Fruit fly (Drosophila melanogaster) Kc167 (cell line): Measurements from ENCODE around the gene RecQ5.

ENCODE experiments used
- Myc ChIP-seq: fragments of >200 bp; optimal IDR thresholded peaks from 2 replicates; lab custom pipeline; 2017; ENCODE audit warnings: missing external identifiers
- Sin3A ChIP-seq: fragments of >200 bp; optimal IDR thresholded peaks from 2 replicates; lab custom pipeline; 2018; ENCODE audit warnings: missing external identifiers
- h ChIP-seq: fragments of >200 bp; optimal IDR thresholded peaks from 3 replicates; lab custom pipeline; 2018; ENCODE audit warnings: missing external identifiers
- insv ChIP-seq: fragments of >200 bp; optimal IDR thresholded peaks from 3 replicates; lab custom pipeline; 2018; ENCODE audit warnings: missing external identifiers
- psq ChIP-seq: fragments of >200 bp; optimal IDR thresholded peaks from 2 replicates; lab custom pipeline; 2017; ENCODE audit warnings: missing external identifiers
- ttk ChIP-seq: sonication (Bioruptor generic); optimal IDR thresholded peaks from 2 replicates; lab custom pipeline; 2017; ENCODE audit warnings: missing external identifiers

Gene RecQ5

DNA sequence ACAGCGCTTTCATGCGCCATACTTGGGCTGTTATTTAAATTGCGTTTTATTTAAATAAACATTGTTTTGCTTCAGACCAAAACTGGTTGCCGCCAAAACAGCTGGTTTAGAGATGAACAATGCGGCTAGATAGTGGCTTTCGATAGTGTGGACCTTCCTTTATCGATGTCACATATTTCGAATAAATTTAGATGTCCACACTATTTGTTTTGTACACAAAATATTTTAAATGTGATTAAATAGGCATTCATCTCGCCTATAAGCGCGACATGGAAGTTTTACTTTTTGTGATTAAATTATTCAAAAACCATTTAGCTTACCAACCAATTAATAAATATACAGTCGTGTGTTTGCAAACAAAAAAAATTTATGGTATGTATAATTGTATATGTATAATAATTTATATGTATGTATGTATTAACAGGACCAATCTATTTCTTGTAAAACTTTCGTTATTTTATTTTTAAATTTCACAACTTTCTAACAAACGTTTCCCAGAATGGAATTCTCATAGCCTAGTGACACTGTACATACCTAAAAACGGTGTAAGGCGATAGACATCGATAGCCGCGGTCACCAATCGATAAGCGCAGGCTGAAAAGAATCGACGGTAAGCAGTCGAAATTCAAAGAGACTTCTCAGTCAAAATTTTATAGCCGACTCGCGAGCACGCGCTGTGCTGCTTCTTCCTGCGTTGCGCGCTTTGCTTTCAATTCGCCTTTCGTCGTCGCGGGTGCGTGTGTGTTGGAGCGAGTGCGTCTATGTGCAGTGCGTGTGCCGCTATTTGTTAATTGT lies at the start of gene RecQ5, which contains the start of gene dlp:
Gene RecQ5 (minus strand): TSS at position 114 of the 795 bp plus-strand sequence.
Gene dlp (plus strand): TSS at position 638 of the 795 bp plus-strand sequence.
- no peak for TF ChIP-seq insv (lab: Kevin White, UChicago)
- no peak for TF ChIP-seq h
- TF ChIP-seq Myc (lab: Kevin White, UChicago): no peak
- no peak for TF ChIP-seq ttk (lab: Kevin White, UChicago)

DNA sequence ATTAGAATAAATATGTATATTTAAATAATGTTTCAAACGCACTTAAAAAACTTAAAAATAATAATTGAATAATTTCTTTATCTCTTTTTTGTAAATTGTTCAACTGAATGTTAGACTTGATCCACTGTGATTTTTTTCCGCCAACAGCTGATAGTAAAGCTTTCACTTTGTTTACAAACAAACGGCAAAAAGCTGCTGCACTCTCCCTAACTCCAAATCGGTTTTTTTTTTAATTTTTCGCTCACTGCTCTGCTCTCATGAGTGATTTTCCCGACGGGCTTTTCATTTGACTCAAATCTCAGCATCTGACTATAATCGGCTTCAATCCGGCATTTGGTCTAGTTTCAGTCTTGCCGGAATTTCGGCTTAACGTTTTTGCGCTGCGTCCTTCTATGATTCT lies 49.6 kb upstream of the RecQ5 start:
- TF ChIP-seq Sin3A (lab: Kevin White, UChicago) (no peak), Myc (lab: Kevin White, UChicago) (no peak), psq (lab: Kevin White, UChicago) (no peak), ttk (lab: Kevin White, UChicago) (no peak), h (no peak), insv (lab: Kevin White, UChicago) (no peak)

DNA sequence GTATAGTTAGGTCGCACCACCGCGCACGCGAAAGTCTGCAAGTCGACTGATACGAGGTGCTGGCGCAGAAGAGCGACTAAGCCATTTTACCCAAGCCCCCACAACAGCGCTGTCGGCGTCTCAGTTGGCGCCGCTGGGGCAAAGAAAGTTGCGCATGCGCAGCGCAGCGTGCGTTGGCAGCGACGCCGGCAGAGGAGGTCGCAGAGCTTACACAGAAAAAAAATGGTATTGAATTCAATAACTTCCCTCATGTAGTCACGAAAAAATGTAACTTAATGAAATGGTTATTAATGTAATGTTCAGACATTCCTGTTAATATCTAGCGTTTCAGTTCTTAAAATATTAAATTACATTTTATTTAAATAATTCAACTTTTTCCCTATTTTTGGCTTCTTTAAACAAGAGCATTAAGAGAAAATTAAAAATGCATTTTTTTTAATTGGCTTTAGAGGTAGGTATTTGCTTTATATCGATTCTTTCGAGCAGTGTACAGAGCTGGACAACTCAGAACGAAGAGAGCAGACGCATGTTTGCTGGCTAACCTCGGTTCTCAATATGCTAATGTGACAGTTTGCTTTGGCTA lies 46.3 kb upstream of the RecQ5 start, which contains the start of gene CG4914:
Gene CG4914 (minus strand): TSS at position 51 of the 583 bp plus-strand sequence.
- TF ChIP-seq ttk (lab: Kevin White, UChicago): no peak
- no peak for TF ChIP-seq h
- TF ChIP-seq Myc (lab: Kevin White, UChicago): no peak
- no peak for TF ChIP-seq insv (lab: Kevin White, UChicago)
- no peak for TF ChIP-seq psq (lab: Kevin White, UChicago)
- TF ChIP-seq Sin3A (lab: Kevin White, UChicago): no peak

DNA sequence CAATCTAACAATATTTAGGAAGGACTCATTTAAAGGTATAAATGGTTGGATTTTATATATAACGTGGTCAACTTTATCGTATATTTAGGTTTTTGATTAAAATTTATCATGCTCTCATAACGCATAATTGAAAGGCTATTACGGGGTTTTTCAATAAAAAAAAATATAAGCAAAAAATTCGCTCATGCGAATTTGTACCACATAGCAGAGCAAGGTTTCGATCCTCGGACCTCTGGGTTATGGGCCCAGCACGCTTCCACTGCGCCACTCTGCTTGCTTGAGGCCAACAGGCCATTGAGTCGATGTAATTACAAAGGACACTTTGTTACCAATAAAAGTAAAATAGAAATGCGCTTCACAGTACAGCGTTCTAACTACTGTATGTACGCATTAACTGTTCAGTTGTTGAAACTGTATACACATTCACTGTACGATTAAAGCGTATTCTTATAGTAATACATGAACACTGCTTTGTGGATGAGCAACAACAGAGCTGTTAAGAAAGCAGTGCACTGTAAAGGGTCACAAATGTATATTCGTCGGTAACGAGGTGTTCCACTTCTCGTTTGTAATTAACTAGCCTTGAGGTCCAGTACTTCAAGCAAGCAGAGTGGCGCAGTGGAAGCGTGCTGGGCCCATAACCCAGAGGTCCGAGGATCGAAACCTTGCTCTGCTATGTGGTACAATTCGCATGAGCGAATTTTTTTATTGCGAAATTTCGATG lies 42.0 kb upstream of the RecQ5 start:
- TF ChIP-seq psq (lab: Kevin White, UChicago) (no peak), insv (lab: Kevin White, UChicago) (no peak), Myc (lab: Kevin White, UChicago) (no peak), ttk (lab: Kevin White, UChicago) (no peak), h (no peak), Sin3A (lab: Kevin White, UChicago) (no peak)

DNA sequence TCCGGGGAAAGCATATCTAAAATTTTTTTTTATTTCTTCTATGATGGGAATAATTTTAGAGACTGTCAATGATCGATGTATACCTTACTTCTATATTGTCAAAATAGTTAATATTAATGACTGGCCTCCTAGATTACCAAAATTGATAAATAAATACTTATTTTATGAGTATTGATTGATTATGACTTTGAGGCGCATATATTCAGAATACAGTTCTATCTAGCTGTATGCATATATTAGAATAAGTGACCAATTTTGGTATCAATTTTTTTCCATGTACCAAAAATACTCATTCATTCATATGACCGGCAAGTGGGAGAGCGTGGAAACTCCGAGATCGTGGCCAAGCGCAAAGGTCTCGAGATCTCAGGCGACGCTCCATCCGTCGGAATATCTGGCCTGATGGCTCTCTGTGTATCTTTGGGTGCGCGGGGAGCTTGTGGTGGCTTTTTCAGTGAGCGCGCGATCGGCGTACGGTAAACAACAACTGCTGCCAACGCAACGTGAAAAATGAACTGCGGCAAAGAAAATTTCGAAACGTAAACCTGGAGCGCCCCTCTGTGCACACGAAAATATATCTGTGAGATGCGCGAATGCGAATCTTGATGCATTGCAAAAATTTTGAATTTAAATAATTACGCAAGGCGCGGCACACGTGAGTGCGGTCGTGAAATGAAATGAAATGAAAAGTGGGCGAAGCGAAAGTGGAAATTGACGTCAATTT lies 40.7 kb upstream of the RecQ5 start, which contains the start of the genes CG43121 and ome:
Gene CG43121 (minus strand): TSS at position 51 of the 724 bp plus-strand sequence.
Gene ome (plus strand): TSS at position 453 of the 724 bp plus-strand sequence.
- no peak for TF ChIP-seq ttk (lab: Kevin White, UChicago)

DNA sequence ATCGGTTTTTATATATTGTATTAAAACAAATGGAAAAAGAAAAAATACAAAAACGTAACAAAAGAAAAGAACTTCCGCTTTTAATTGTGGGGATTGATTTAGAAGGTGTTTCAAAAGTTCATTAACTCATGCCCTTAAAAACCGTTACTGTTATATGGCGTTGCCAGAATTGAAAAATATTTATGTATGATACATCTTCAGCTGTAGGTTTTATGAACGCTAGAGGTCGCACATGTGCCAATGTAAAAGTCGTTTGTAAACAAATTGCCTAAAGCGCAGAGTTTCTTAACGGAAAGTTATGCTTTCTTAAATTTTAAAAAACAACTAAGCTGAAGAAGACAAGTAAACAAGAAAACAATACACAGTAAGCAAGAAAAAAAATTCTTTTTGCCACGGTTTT lies 39.7 kb upstream of the RecQ5 start:
- TF ChIP-seq ttk (lab: Kevin White, UChicago): no peak
- no peak for TF ChIP-seq insv (lab: Kevin White, UChicago)
- TF ChIP-seq psq (lab: Kevin White, UChicago): no peak
- no peak for TF ChIP-seq h
- TF ChIP-seq Myc (lab: Kevin White, UChicago): no peak
- TF ChIP-seq Sin3A (lab: Kevin White, UChicago): no peak

DNA sequence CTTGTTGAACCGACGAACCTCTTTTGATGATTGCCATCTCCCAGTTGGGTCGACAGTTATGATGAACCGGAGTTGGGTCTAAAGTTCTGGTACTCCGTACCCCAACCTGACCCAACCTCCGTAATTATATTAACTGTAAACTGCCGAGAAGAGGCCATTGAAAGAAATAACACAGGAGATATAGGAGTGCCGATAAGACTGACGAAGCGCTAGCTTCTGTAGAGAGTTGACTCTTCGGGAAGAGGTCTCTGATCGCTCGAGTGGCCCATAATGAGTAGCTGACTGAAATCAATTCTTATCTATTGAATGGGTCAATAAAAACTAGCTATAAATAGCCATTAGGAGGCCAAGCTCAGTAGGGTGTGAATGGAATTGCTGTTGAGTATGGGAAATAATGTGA lies 36.8 kb upstream of the RecQ5 start:
- no peak for TF ChIP-seq Myc (lab: Kevin White, UChicago)
- no peak for TF ChIP-seq h
- TF ChIP-seq ttk (lab: Kevin White, UChicago): no peak
- TF ChIP-seq insv (lab: Kevin White, UChicago): no peak
- TF ChIP-seq Sin3A (lab: Kevin White, UChicago): no peak
- no peak for TF ChIP-seq psq (lab: Kevin White, UChicago)

DNA sequence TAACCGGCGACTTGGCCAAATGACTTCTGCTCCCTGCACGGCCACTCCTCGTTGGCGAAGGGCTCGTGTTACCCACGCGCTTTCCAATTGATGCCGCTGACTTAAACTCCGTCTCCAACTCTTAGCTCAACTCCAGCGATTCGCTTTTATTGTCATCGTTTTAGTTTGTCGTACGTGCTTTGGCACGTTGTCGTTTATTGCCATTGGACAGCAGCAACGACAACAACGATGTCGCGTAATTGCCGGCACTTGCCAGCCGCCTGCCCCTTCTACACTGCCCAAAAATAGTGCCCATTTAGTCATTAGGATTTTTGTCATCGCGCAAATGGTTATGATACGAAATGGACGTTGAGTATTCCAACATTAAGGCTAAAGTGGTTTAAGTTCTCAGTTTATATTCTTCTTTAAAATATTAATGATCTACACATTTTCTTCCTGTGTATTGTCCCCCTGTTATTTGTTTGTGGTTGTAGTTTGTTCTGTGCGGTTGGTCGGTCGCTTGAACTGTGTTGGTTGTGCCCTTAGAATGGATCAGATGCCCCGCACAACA lies 34.0 kb upstream of the RecQ5 start:
- no peak for TF ChIP-seq psq (lab: Kevin White, UChicago)
- TF ChIP-seq ttk (lab: Kevin White, UChicago): no peak
- no peak for TF ChIP-seq Myc (lab: Kevin White, UChicago)
- TF ChIP-seq insv (lab: Kevin White, UChicago): no peak
- TF ChIP-seq h: no peak
- TF ChIP-seq Sin3A (lab: Kevin White, UChicago): no peak

DNA sequence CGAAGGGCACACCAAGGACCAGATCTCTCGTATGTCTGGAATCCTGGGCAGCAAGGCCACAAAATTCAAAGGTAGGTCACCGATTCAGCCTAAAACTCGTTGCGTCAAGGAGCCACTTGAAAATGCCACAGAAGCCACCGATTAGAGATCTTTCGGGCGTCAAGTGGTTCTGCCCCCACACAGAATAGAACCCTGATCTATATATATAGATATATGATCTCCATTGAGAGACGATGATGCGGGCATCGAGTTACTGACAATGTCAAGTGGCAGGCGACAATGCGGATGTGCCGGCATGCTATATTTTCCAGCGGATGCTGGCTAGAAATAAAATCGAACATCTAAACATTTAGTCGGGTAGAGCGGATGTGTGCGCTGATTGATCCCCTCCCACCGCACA lies 32.5 kb upstream of the RecQ5 start:
- TF ChIP-seq Myc (lab: Kevin White, UChicago) (no peak), Sin3A (lab: Kevin White, UChicago) (no peak)

DNA sequence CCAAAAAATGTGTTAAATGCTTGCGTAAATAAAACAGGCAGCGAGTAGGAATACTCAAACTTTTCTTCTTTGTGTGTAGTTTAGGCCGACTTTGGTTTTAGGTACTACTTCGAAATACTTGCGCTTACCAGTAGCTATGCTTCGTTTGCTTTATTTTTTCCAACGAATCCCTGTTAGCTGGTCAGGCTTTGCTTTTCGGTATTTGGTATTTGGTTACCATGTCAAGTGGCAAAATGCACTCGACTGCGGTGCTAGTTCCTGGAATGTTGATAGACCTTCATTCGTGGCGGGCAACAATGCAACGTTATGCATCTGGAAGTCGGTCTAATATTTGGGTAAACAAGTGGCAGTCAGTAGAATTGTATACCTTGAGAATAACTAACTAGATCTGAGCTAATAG lies 31.9 kb upstream of the RecQ5 start:
- TF ChIP-seq Myc (lab: Kevin White, UChicago) (no peak), psq (lab: Kevin White, UChicago) (no peak), Sin3A (lab: Kevin White, UChicago) (no peak), insv (lab: Kevin White, UChicago) (no peak), ttk (lab: Kevin White, UChicago) (no peak), h (no peak)
